Worm (Caenorhabditis elegans): ENCODE results near the gene gstk-2.

gstk-2 gene

ce11 chrIV:7191745-7192144 is 50.3 kb downstream of the gstk-2 start, which contains the start of gene R13A1.5:
TSS of gene R13A1.5 (minus strand) at chrIV:7191845.
- TF ChIP-seq pha-4 (tag; optimal IDR thresholded peaks at IDR 0.05) = no peak
